Worm (Caenorhabditis elegans) whole organism, late embryonic: ENCODE measurements around the gene srd-66.

ENCODE experiments used
- C38D4.7 ChIP-seq: fragments of 200-800 bp; sonication (Bioruptor generic); optimal IDR thresholded peaks from 2 replicates; lab custom pipeline; 2018; ENCODE audit warnings: mild to moderate bottlenecking, missing genetic modification characterization, moderate library complexity, missing compliant biosample characterization
- ama-1 ChIP-seq: fragments of 150-350 bp; optimal IDR thresholded peaks from 2 replicates; lab custom pipeline; 2014
- ceh-19 ChIP-seq: fragments of 200-800 bp; sonication (Bioruptor generic); optimal IDR thresholded peaks from 2 replicates; lab custom pipeline; 2018; ENCODE audit warnings: mild to moderate bottlenecking, missing genetic modification characterization, missing compliant biosample characterization
- ceh-45 ChIP-seq: fragments of 200-800 bp; sonication (Bioruptor generic); IDR thresholded peaks from 2 replicates; pipeline ENCODE4 v1.3.6; 2022; ENCODE audit warnings: missing genetic modification reagents, missing genetic modification characterization, missing compliant biosample characterization
- elt-2 ChIP-seq: sonication (generic microtip); optimal IDR thresholded peaks from 2 replicates; lab custom pipeline; 2016; ENCODE audit warnings: missing genetic modification reagents, missing genetic modification characterization, missing compliant biosample characterization
- ets-4 ChIP-seq: sonication (generic microtip); optimal IDR thresholded peaks from 2 replicates; lab custom pipeline; 2016; ENCODE audit warnings: missing genetic modification characterization, missing compliant biosample characterization
- fkh-10 ChIP-seq: fragments of 150-350 bp; optimal IDR thresholded peaks from 2 replicates; lab custom pipeline; 2014; ENCODE audit warnings: missing biosample characterization, missing genetic modification reagents, missing genetic modification characterization
- hlh-30 ChIP-seq: sonication (generic microtip); optimal IDR thresholded peaks from 2 replicates; lab custom pipeline; 2017; ENCODE audit warnings: antibody characterized with exemption, missing genetic modification characterization, missing compliant biosample characterization; ENCODE audit not compliant: insufficient read depth
- nhr-11 ChIP-seq: fragments of 150-350 bp; optimal IDR thresholded peaks from 2 replicates; lab custom pipeline; 2014; ENCODE audit warnings: missing biosample characterization, missing genetic modification characterization
- pat-9 ChIP-seq: fragments of 200-800 bp; sonication (Bioruptor generic); optimal IDR thresholded peaks from 2 replicates; lab custom pipeline; 2018; ENCODE audit warnings: mild to moderate bottlenecking, missing genetic modification characterization, moderate library complexity, missing compliant biosample characterization
- pqm-1 ChIP-seq: sonication (generic microtip); optimal IDR thresholded peaks from 2 replicates; lab custom pipeline; 2016; ENCODE audit warnings: missing genetic modification characterization, missing compliant biosample characterization
- unc-55 ChIP-seq: sonication (generic microtip); optimal IDR thresholded peaks from 2 replicates; lab custom pipeline; 2017; ENCODE audit warnings: missing biosample characterization, missing genetic modification reagents, missing genetic modification characterization

- TF ChIP-seq nhr-11 (no peak), ama-1 (no peak), hlh-30 (tag; lab: Kevin White, UChicago) (no peak), elt-2 (no peak), ceh-19 (no peak), ets-4 (tag; lab: Kevin White, UChicago) (no peak), pat-9 (tag; lab: Kevin White, UChicago) (no peak), ceh-45 (GFP tag; lab: Robert Waterston, UW) (no peak), pqm-1 (no peak), C38D4.7 (no peak), unc-55 (GFP tag; lab: Kevin White, UChicago) (no peak), fkh-10 (GFP tag; lab: Kevin White, UChicago) (no peak)
Measured at ce11 chrIII:1987693-1988092, 5.2 kb upstream of the srd-66 start, which contains the start of gene Y39A3B.8.
